Worm (Caenorhabditis elegans): ENCODE measurements around the gene pafo-1.
A peak's percentile ranks its signal among the peaks of the same experiment; 100 is the strongest.

pafo-1 gene

ce11 chrV:11535504-11536062, 14.1 kb downstream of the pafo-1 start:
- TF ChIP-seq mab-5 (tag; optimal IDR thresholded peaks at IDR 0.05) (peak; percentile 19), nhr-237 (tag; optimal IDR thresholded peaks at IDR 0.05) (no peak), nhr-129 (tag; optimal IDR thresholded peaks at IDR 0.05) (peak; percentile 38), ceh-16 (tag; optimal IDR thresholded peaks at IDR 0.05) (no peak), sem-4 (tag; optimal IDR thresholded peaks at IDR 0.05) (peak; percentile 16), crh-2 (tag; optimal IDR thresholded peaks at IDR 0.05) (peak; percentile 60), lin-39 (tag; optimal IDR thresholded peaks at IDR 0.05) (no peak), F13H6.1 (tag; optimal IDR thresholded peaks at IDR 0.05) (peak; percentile 64), lsy-2 (tag; optimal IDR thresholded peaks at IDR 0.05) (peak in 1 of 2 experiments; percentile 27), nhr-6 (tag; optimal IDR thresholded peaks at IDR 0.05) (no peak), nhr-12 (tag; optimal IDR thresholded peaks at IDR 0.05) (no peak), fos-1 (tag; optimal IDR thresholded peaks at IDR 0.05) (peak; percentile 70), C34F6.9 (tag; optimal IDR thresholded peaks at IDR 0.05) (peak; percentile 26), mdl-1 (tag; optimal IDR thresholded peaks at IDR 0.05) (no peak), sma-9 (GFP tag; optimal IDR thresholded peaks at IDR 0.05) (peak; percentile 68), sma-9 (tag; optimal IDR thresholded peaks at IDR 0.05) (no peak), elt-3 (tag; optimal IDR thresholded peaks at IDR 0.05) (no peak), egl-27 (tag; optimal IDR thresholded peaks at IDR 0.05) (no peak)

- TF ChIP-seq ama-1 (optimal IDR thresholded peaks at IDR 0.05), result no peak
- no peak for TF ChIP-seq sma-9 (GFP tag; optimal IDR thresholded peaks at IDR 0.05)
- no peak for TF ChIP-seq sma-9 (tag; optimal IDR thresholded peaks at IDR 0.05)
- no peak for TF ChIP-seq unc-55 (GFP tag; optimal IDR thresholded peaks at IDR 0.05)
- no peak for TF ChIP-seq snpc-4 (tag; optimal IDR thresholded peaks at IDR 0.05)
- peak; percentile 14 for TF ChIP-seq C34F6.9 (tag; optimal IDR thresholded peaks at IDR 0.05)
- TF ChIP-seq lin-11 (tag; optimal IDR thresholded peaks at IDR 0.05), result no peak
Measured at ce11 chrV:11536667-11537066, 15.2 kb downstream of the pafo-1 start.

ce11 chrV:11539502-11539901, 18.0 kb downstream of the pafo-1 start:
- TF ChIP-seq ceh-16 (tag; optimal IDR thresholded peaks at IDR 0.05) (no peak), aly-2 (tag; optimal IDR thresholded peaks at IDR 0.05) (no peak), nhr-25 (tag; optimal IDR thresholded peaks at IDR 0.05) (no peak), alr-1 (tag; optimal IDR thresholded peaks at IDR 0.05) (no peak), Y55F3AM.14 (GFP tag; optimal IDR thresholded peaks at IDR 0.05) (no peak), nhr-10 (tag; optimal IDR thresholded peaks at IDR 0.05) (no peak), R02D3.7 (tag; optimal IDR thresholded peaks at IDR 0.05) (no peak), ztf-1 (GFP tag; conservative IDR thresholded peaks at IDR 0.05) (no peak), nhr-237 (tag; optimal IDR thresholded peaks at IDR 0.05) (no peak), skn-1 (tag; optimal IDR thresholded peaks at IDR 0.05) (no peak), nhr-12 (tag; optimal IDR thresholded peaks at IDR 0.05) (no peak), nhr-6 (tag; optimal IDR thresholded peaks at IDR 0.05) (no peak)

- TF ChIP-seq ceh-82 (tag; optimal IDR thresholded peaks at IDR 0.05) (no peak), unc-39 (tag; optimal IDR thresholded peaks at IDR 0.05) (no peak), nhr-23 (tag; optimal IDR thresholded peaks at IDR 0.05) (no peak), lin-11 (tag; optimal IDR thresholded peaks at IDR 0.05) (no peak), elt-1 (tag; optimal IDR thresholded peaks at IDR 0.05) (no peak), nhr-6 (tag; optimal IDR thresholded peaks at IDR 0.05) (no peak)
Measured at ce11 chrV:11541284-11541683, 19.8 kb downstream of the pafo-1 start.

ce11 chrV:11543564-11543963, 22.1 kb downstream of the pafo-1 start, which contains the start of gene F38B7.2:
Gene F38B7.2 (plus strand): TSS chrV:11543963.
- TF ChIP-seq ZK546.5 (tag; optimal IDR thresholded peaks at IDR 0.05) (no peak), elt-3 (tag; optimal IDR thresholded peaks at IDR 0.05) (no peak), fos-1 (tag; optimal IDR thresholded peaks at IDR 0.05) (peak; percentile 23), ztf-4 (tag; optimal IDR thresholded peaks at IDR 0.05) (no peak), nhr-25 (tag; optimal IDR thresholded peaks at IDR 0.05) (peak; percentile 86), nhr-11 (tag; optimal IDR thresholded peaks at IDR 0.05) (no peak), nhr-23 (tag; optimal IDR thresholded peaks at IDR 0.05) (no peak), nhr-10 (tag; optimal IDR thresholded peaks at IDR 0.05) (no peak), snpc-4 (tag; optimal IDR thresholded peaks at IDR 0.05) (no peak), nhr-6 (tag; optimal IDR thresholded peaks at IDR 0.05) (no peak), crh-2 (tag; optimal IDR thresholded peaks at IDR 0.05) (peak; percentile 32), blmp-1 (tag; optimal IDR thresholded peaks at IDR 0.05; ENCODE audit: insufficient read depth) (peak; percentile 65), lsy-2 (tag; optimal IDR thresholded peaks at IDR 0.05) (no peak), unc-55 (GFP tag; optimal IDR thresholded peaks at IDR 0.05) (no peak), peb-1 (tag; optimal IDR thresholded peaks at IDR 0.05) (no peak), ztf-11 (tag; optimal IDR thresholded peaks at IDR 0.05) (no peak), alr-1 (tag; optimal IDR thresholded peaks at IDR 0.05) (no peak), lin-13 (GFP tag; optimal IDR thresholded peaks at IDR 0.05) (no peak), aly-2 (tag; optimal IDR thresholded peaks at IDR 0.05) (no peak), elt-1 (tag; optimal IDR thresholded peaks at IDR 0.05) (no peak), nhr-12 (tag; optimal IDR thresholded peaks at IDR 0.05) (no peak), ama-1 (optimal IDR thresholded peaks at IDR 0.05) (no peak), sma-3 (GFP tag; optimal IDR thresholded peaks at IDR 0.05) (peak; percentile 54), sma-9 (GFP tag; optimal IDR thresholded peaks at IDR 0.05) (peak; percentile 54), sma-9 (tag; optimal IDR thresholded peaks at IDR 0.05) (no peak), unc-62 (GFP tag; optimal IDR thresholded peaks at IDR 0.05) (no peak)
